Worm (Caenorhabditis elegans): ENCODE data around the gene vrp-1.
A peak's percentile ranks its signal among the peaks of the same experiment; 100 is the strongest.

The vrp-1 gene

DNA sequence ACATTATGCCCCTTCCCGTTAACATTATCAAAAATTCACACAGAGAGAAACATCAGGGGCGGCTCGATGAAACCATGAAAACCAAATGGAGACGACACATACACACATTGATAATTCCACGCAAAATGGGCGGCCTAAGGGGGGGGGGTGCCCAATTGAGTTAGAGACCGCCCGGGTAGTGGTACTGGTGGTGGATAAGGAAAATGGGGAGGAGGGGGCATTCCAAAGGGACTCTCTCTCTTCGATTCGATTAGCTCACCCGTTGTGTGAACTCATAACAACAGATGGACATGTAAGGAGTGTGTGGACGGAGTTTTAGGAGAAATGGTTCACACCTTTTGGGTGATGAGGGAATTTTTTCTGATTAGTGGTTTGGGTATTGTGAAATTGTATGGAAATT lies 29.9 kb upstream of the vrp-1 start:
- no peak for TF ChIP-seq cnd-1 (tag; optimal IDR thresholded peaks at IDR 0.05)
- peak; percentile 97 for TF ChIP-seq ces-1 (GFP tag; optimal IDR thresholded peaks at IDR 0.05)

DNA sequence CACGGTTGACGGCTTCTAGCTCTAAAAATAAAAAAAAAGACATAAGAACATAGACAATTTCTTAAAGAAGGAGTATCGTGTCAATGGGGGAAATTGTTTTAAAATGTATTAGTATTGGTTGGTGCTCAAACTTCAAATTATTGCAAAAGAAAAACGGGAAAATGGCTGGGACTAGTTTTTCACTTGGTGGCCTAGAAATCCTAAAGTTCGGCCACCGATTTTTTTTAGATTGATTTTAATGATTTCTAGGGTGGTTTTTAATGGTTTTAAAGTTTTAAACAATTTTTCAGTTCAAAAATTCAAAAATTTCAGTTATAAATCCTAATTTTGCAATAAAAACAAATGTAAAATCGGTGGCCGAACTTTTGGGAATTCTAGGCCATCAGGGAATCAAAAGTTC lies 25.7 kb upstream of the vrp-1 start:
- TF ChIP-seq mls-2 (tag; optimal IDR thresholded peaks at IDR 0.05): no peak
- TF ChIP-seq flh-1 (GFP tag; optimal IDR thresholded peaks at IDR 0.05): no peak
- no peak for TF ChIP-seq nhr-28 (tag; optimal IDR thresholded peaks at IDR 0.05)
- no peak for TF ChIP-seq nhr-12 (tag; optimal IDR thresholded peaks at IDR 0.05)
- no peak for TF ChIP-seq lin-32 (GFP tag; optimal IDR thresholded peaks at IDR 0.05)
- TF ChIP-seq elt-3 (tag; optimal IDR thresholded peaks at IDR 0.05): no peak
- TF ChIP-seq lin-13 (tag; optimal IDR thresholded peaks at IDR 0.05): no peak
- TF ChIP-seq mab-5 (tag; optimal IDR thresholded peaks at IDR 0.05): no peak
- no peak for TF ChIP-seq ceh-83 (GFP tag; optimal IDR thresholded peaks at IDR 0.05)
- TF ChIP-seq drap-1 (GFP tag; optimal IDR thresholded peaks at IDR 0.05): no peak
- TF ChIP-seq zip-8 (tag; optimal IDR thresholded peaks at IDR 0.05): no peak
- TF ChIP-seq mep-1 (tag; optimal IDR thresholded peaks at IDR 0.05): no peak
- no peak for TF ChIP-seq bed-3 (GFP tag; optimal IDR thresholded peaks at IDR 0.05)
- no peak for TF ChIP-seq snpc-4 (tag; optimal IDR thresholded peaks at IDR 0.05)
- no peak for TF ChIP-seq lsy-2 (tag; optimal IDR thresholded peaks at IDR 0.05)
- no peak for TF ChIP-seq M03D4.4 (tag; optimal IDR thresholded peaks at IDR 0.05)
- no peak for TF ChIP-seq ztf-11 (tag; optimal IDR thresholded peaks at IDR 0.05)

DNA sequence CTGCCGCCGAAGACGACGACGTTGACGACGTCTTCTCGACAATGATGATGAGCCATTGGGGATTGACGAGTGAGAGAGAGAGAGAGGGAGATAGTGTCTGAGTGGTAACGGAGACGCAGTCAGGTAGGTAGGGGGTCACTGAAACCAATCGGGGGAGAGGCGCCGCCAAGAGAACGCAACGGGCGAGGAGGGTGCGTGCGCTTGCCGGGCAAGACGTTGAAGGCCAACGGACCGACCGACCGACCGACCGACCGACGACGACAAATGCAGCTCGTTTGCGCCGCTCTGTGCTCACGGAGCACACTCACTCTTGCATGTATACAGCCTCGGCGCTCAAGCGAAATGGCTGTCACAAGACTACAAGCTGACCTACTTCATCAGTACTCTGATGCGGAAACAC lies 21.9 kb upstream of the vrp-1 start:
- TF ChIP-seq ztf-11 (tag; optimal IDR thresholded peaks at IDR 0.05): no peak
- TF ChIP-seq sem-2 (GFP tag; optimal IDR thresholded peaks at IDR 0.05): no peak
- TF ChIP-seq snpc-4 (tag; optimal IDR thresholded peaks at IDR 0.05): no peak
- TF ChIP-seq mls-2 (tag; optimal IDR thresholded peaks at IDR 0.05): peak; percentile 22
- no peak for TF ChIP-seq ces-1 (GFP tag; optimal IDR thresholded peaks at IDR 0.05)
- no peak for TF ChIP-seq zip-8 (tag; optimal IDR thresholded peaks at IDR 0.05)
- TF ChIP-seq pha-4 (tag; optimal IDR thresholded peaks at IDR 0.05): no peak
- TF ChIP-seq drap-1 (GFP tag; optimal IDR thresholded peaks at IDR 0.05): peak; percentile 30
- no peak for TF ChIP-seq ceh-39 (tag; optimal IDR thresholded peaks at IDR 0.05)
- TF ChIP-seq mep-1 (tag; optimal IDR thresholded peaks at IDR 0.05): no peak
- no peak for TF ChIP-seq blmp-1 (tag; optimal IDR thresholded peaks at IDR 0.05)
- no peak for TF ChIP-seq bed-3 (GFP tag; optimal IDR thresholded peaks at IDR 0.05)
- no peak for TF ChIP-seq nhr-12 (tag; optimal IDR thresholded peaks at IDR 0.05)
- TF ChIP-seq nhr-28 (tag; optimal IDR thresholded peaks at IDR 0.05): no peak
- TF ChIP-seq cnd-1 (tag; optimal IDR thresholded peaks at IDR 0.05): peak; percentile 30
- TF ChIP-seq elt-3 (tag; optimal IDR thresholded peaks at IDR 0.05): no peak
- TF ChIP-seq flh-1 (GFP tag; optimal IDR thresholded peaks at IDR 0.05): no peak
- no peak for TF ChIP-seq nhr-2 (tag; optimal IDR thresholded peaks at IDR 0.05)
- no peak for TF ChIP-seq lsy-2 (tag; optimal IDR thresholded peaks at IDR 0.05)
- TF ChIP-seq M03D4.4 (tag; optimal IDR thresholded peaks at IDR 0.05): no peak
- TF ChIP-seq ceh-83 (GFP tag; optimal IDR thresholded peaks at IDR 0.05): no peak
- TF ChIP-seq sptf-1 (tag; optimal IDR thresholded peaks at IDR 0.05): peak; percentile 37
- TF ChIP-seq unc-120 (tag; optimal IDR thresholded peaks at IDR 0.05; ENCODE audit: poor library complexity, severe bottlenecking): no peak
- TF ChIP-seq unc-62 (GFP tag; optimal IDR thresholded peaks at IDR 0.05): peak; percentile 0
- no peak for TF ChIP-seq mab-5 (tag; optimal IDR thresholded peaks at IDR 0.05)

DNA sequence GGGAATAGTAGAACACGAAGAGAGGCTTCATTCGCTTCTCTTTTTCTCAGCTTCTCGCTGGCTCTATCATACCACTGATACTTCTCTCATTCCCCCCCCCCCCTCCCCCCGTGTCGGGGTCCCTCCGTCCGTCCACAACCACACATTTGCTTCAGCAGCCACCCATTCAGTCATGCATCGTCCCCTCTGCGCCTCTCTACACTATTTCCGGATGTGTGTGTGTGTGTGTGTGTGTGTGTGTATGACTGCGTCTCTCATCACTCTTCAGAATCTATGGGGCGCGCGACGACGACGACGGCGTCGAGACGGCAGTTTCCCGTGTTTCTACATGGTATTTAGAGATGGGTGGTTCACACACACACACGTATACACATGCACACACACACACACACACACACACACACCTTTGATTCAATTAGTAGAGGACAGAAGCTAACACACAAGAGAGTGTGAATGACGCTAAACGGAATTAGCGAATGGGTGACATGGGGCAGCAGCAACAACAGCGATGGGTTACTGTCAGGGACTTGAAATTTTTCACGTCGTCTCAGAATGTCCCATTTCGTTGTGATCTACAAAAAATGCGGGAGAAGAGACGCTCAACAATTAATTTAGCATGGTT lies 19.0 kb upstream of the vrp-1 start:
- peak; percentile 60 for TF ChIP-seq drap-1 (GFP tag; optimal IDR thresholded peaks at IDR 0.05)
- peak; percentile 80 for TF ChIP-seq unc-120 (tag; optimal IDR thresholded peaks at IDR 0.05; ENCODE audit: poor library complexity, severe bottlenecking)
- TF ChIP-seq cnd-1 (tag; optimal IDR thresholded peaks at IDR 0.05): peak; percentile 57
- peak; percentile 10 for TF ChIP-seq ceh-43 (GFP tag; optimal IDR thresholded peaks at IDR 0.05)
- TF ChIP-seq nhr-2 (tag; optimal IDR thresholded peaks at IDR 0.05): no peak
- no peak for TF ChIP-seq elt-1 (tag; optimal IDR thresholded peaks at IDR 0.05; ENCODE audit: borderline replicate concordance, insufficient read depth)
- TF ChIP-seq ces-1 (GFP tag; optimal IDR thresholded peaks at IDR 0.05): peak; percentile 57
- no peak for TF ChIP-seq hlh-1 (tag; optimal IDR thresholded peaks at IDR 0.05)
- peak; percentile 79 for TF ChIP-seq mls-2 (tag; optimal IDR thresholded peaks at IDR 0.05)
- TF ChIP-seq M03D4.4 (tag; optimal IDR thresholded peaks at IDR 0.05): peak; percentile 68
- peak; percentile 64 for TF ChIP-seq ztf-11 (tag; optimal IDR thresholded peaks at IDR 0.05)
- TF ChIP-seq ham-2 (GFP tag; optimal IDR thresholded peaks at IDR 0.05): peak; percentile 73
- TF ChIP-seq sptf-1 (tag; optimal IDR thresholded peaks at IDR 0.05): peak; percentile 85

All from whole organism, mixed stage, embryonic.